Worm (Caenorhabditis elegans) whole organism, L1 larva: ENCODE data around the gene K02F6.7.

ENCODE experiments used
- Y116A8C.19 ChIP-seq: sonication (generic microtip); optimal IDR thresholded peaks from 2 replicates; lab custom pipeline; 2016; ENCODE audit warnings: missing compliant biosample characterization, missing genetic modification characterization, borderline replicate concordance
- blmp-1 ChIP-seq: fragments of 150-350 bp; optimal IDR thresholded peaks from 2 replicates; lab custom pipeline; 2014; ENCODE audit warnings: missing biosample characterization, missing genetic modification characterization
- elt-2 ChIP-seq: sonication (generic microtip); optimal IDR thresholded peaks from 2 replicates; lab custom pipeline; 2016; ENCODE audit warnings: missing genetic modification characterization, mild to moderate bottlenecking, inconsistent platforms, missing compliant biosample characterization, missing genetic modification reagents
- fkh-10 ChIP-seq: sonication (generic microtip); optimal IDR thresholded peaks from 2 replicates; lab custom pipeline; 2017; ENCODE audit warnings: missing biosample characterization, missing genetic modification reagents, missing genetic modification characterization
- fos-1 ChIP-seq: fragments of 150-350 bp; optimal IDR thresholded peaks from 2 replicates; lab custom pipeline; 2014; ENCODE audit warnings: missing biosample characterization, missing genetic modification characterization
- lsy-2 ChIP-seq, 2 experiments: fragments of 150-350 bp; optimal IDR thresholded peaks; 2 replicates each; lab custom pipeline; 2014; ENCODE audit warnings: missing biosample characterization in 2 of 2, missing genetic modification characterization in 2 of 2
- nhr-76 ChIP-seq: sonication (generic microtip); optimal IDR thresholded peaks from 2 replicates; lab custom pipeline; 2017; ENCODE audit warnings: missing biosample characterization, missing genetic modification characterization
- snpc-4 ChIP-seq: fragments of 150-350 bp; optimal IDR thresholded peaks from 2 replicates; lab custom pipeline; 2014; ENCODE audit warnings: missing biosample characterization, missing genetic modification characterization
- tbx-2 ChIP-seq: sonication (generic microtip); optimal IDR thresholded peaks from 2 replicates; lab custom pipeline; 2016; ENCODE audit warnings: missing genetic modification characterization, missing compliant biosample characterization
- unc-62 ChIP-seq: fragments of 150-350 bp; optimal IDR thresholded peaks from 2 replicates; lab custom pipeline; 2014; ENCODE audit warnings: missing biosample characterization, missing genetic modification reagents, missing genetic modification characterization

ce11 chrII:2585493-2585892, 47.8 kb upstream of the K02F6.7 start, which contains the start of gene sri-36:
- TF ChIP-seq fkh-10 (no peak), unc-62 (GFP tag; lab: Kevin White, UChicago) (no peak), blmp-1 (no peak), snpc-4 (tag; lab: Kevin White, UChicago) (no peak), lsy-2 (tag; optimal IDR thresholded peaks at IDR 0.05; lab: Kevin White, UChicago) (no peak), elt-2 (tag; lab: Kevin White, UChicago) (no peak), nhr-76 (tag; lab: Kevin White, UChicago) (no peak), fos-1 (tag; lab: Kevin White, UChicago) (no peak), Y116A8C.19 (tag; lab: Kevin White, UChicago) (no peak), tbx-2 (no peak)
